Worm (Caenorhabditis elegans) whole organism, L4 larva: ENCODE measurements around the gene sup-1.

ENCODE experiments used
- D1046.2 ChIP-seq: fragments of 200-800 bp; sonication (Bioruptor generic); IDR thresholded peaks from 2 replicates; pipeline ENCODE4 v1.3.6; 2022; ENCODE audit warnings: missing genetic modification characterization, missing compliant biosample characterization
- T26A8.4 ChIP-seq: fragments of 200-800 bp; sonication (Bioruptor generic); IDR thresholded peaks from 2 replicates; pipeline ENCODE4 v1.3.6; 2022; ENCODE audit warnings: missing genetic modification characterization, missing compliant biosample characterization
- ZK337.2 ChIP-seq: fragments of 200-800 bp; sonication (Bioruptor generic); IDR thresholded peaks from 2 replicates; pipeline ENCODE4 v1.3.6; 2022; ENCODE audit warnings: missing genetic modification reagents, missing genetic modification characterization, missing compliant biosample characterization
- aha-1 ChIP-seq: fragments of 150-350 bp; peaks from one replicate; lab custom pipeline; 2014; ENCODE audit warnings: missing biosample characterization, missing genetic modification characterization
- attf-4 ChIP-seq: sonication (generic microtip); optimal IDR thresholded peaks from 3 replicates; lab custom pipeline; 2017; ENCODE audit warnings: missing biosample characterization, missing genetic modification characterization
- ceh-20 ChIP-seq: fragments of 200-800 bp; sonication (Bioruptor generic); IDR thresholded peaks from 2 replicates; pipeline ENCODE4 v1.3.6; 2022; ENCODE audit warnings: missing genetic modification reagents, missing genetic modification characterization, missing compliant biosample characterization
- ceh-44 ChIP-seq: fragments of 200-800 bp; sonication (Bioruptor generic); IDR thresholded peaks from 2 replicates; pipeline ENCODE4 v1.3.6; 2022; ENCODE audit warnings: missing genetic modification reagents, missing genetic modification characterization, missing compliant biosample characterization
- daf-16 ChIP-seq, 3 experiments: sonication (generic microtip); optimal IDR thresholded peaks; 2 replicates each; lab custom pipeline; 2016 to 2017; ENCODE audit warnings: missing genetic modification characterization in 3 of 3, missing genetic modification reagents in 3 of 3, mild to moderate bottlenecking in 2 of 3, missing compliant biosample characterization in 2 of 3, missing biosample characterization in 1 of 3, moderate library complexity in 1 of 3
- daf-19 ChIP-seq: fragments of 200-800 bp; sonication (Bioruptor generic); conservative IDR thresholded peaks from 2 replicates; pipeline ENCODE4 v1.3.6; 2022; ENCODE audit warnings: missing genetic modification characterization, missing compliant biosample characterization
- daf-8 ChIP-seq: fragments of 200-800 bp; sonication (Bioruptor generic); IDR thresholded peaks from 2 replicates; pipeline ENCODE4 v1.3.6; 2022; ENCODE audit warnings: missing genetic modification characterization, missing compliant biosample characterization
- dpl-1 ChIP-seq: fragments of 150-350 bp; optimal IDR thresholded peaks from 2 replicates; lab custom pipeline; 2014; ENCODE audit warnings: missing biosample characterization, missing genetic modification reagents, missing genetic modification characterization
- dve-1 ChIP-seq: sonication (generic microtip); optimal IDR thresholded peaks from 2 replicates; lab custom pipeline; 2017; ENCODE audit warnings: antibody characterized with exemption, mild to moderate bottlenecking, missing genetic modification characterization, missing compliant biosample characterization; ENCODE audit not compliant: insufficient read depth
- fkh-10 ChIP-seq: fragments of 150-350 bp; optimal IDR thresholded peaks from 2 replicates; lab custom pipeline; 2014; ENCODE audit warnings: missing biosample characterization, missing genetic modification reagents, missing genetic modification characterization
- hlh-30 ChIP-seq: sonication (generic microtip); optimal IDR thresholded peaks from 2 replicates; lab custom pipeline; 2017; ENCODE audit warnings: antibody characterized with exemption, mild to moderate bottlenecking, missing genetic modification characterization, missing compliant biosample characterization; ENCODE audit not compliant: insufficient read depth
- hmg-1.1 ChIP-seq: fragments of 200-800 bp; sonication (Bioruptor generic); IDR thresholded peaks from 2 replicates; pipeline ENCODE4 v1.3.6; 2022; ENCODE audit warnings: missing genetic modification reagents, missing genetic modification characterization, missing compliant biosample characterization
- jun-1 ChIP-seq: fragments of 150-350 bp; optimal IDR thresholded peaks from 2 replicates; lab custom pipeline; 2014; ENCODE audit warnings: missing biosample characterization, missing genetic modification reagents, missing genetic modification characterization
- lim-7 ChIP-seq: fragments of 200-800 bp; sonication (Bioruptor generic); IDR thresholded peaks from 2 replicates; pipeline ENCODE4 v1.3.6; 2022; ENCODE audit warnings: missing genetic modification characterization, missing compliant biosample characterization
- lin-1 ChIP-seq: fragments of 200-800 bp; sonication (Bioruptor generic); IDR thresholded peaks from 2 replicates; pipeline ENCODE4 v1.3.6; 2022; ENCODE audit warnings: missing genetic modification reagents, missing genetic modification characterization, missing compliant biosample characterization
- lin-29 ChIP-seq: fragments of 200-800 bp; sonication (Bioruptor generic); IDR thresholded peaks from 2 replicates; pipeline ENCODE4 v1.3.6; 2022; ENCODE audit warnings: missing genetic modification reagents, missing genetic modification characterization, missing compliant biosample characterization
- lin-38 ChIP-seq: fragments of 200-800 bp; sonication (Bioruptor generic); IDR thresholded peaks from 2 replicates; pipeline ENCODE4 v1.3.6; 2022; ENCODE audit warnings: missing genetic modification reagents, missing genetic modification characterization, missing compliant biosample characterization
- lir-3 ChIP-seq: sonication (generic microtip); optimal IDR thresholded peaks from 2 replicates; lab custom pipeline; 2016; ENCODE audit warnings: mild to moderate bottlenecking, missing genetic modification characterization, missing compliant biosample characterization
- lsy-2 ChIP-seq, 2 experiments: fragments of 150-350 bp in 1 of 2; sonication (generic microtip) in 1 of 2; optimal IDR thresholded peaks; 2 replicates each; lab custom pipeline; 2014 to 2017; ENCODE audit warnings: missing biosample characterization in 2 of 2, missing genetic modification characterization in 2 of 2
- mdl-1 ChIP-seq, 2 experiments: fragments of 150-350 bp in 1 of 2; sonication (generic microtip) in 1 of 2; optimal IDR thresholded peaks; 2 replicates each; lab custom pipeline; 2014 to 2017; ENCODE audit warnings: missing biosample characterization in 2 of 2, missing genetic modification characterization in 2 of 2
- mes-2 ChIP-seq: sonication (generic microtip); optimal IDR thresholded peaks from 2 replicates; lab custom pipeline; 2016; ENCODE audit warnings: missing genotype, mild to moderate bottlenecking, missing genetic modification characterization, missing compliant biosample characterization; ENCODE audit not compliant: poor library complexity, severe bottlenecking
- nhr-28 ChIP-seq: fragments of 150-350 bp; optimal IDR thresholded peaks from 2 replicates; lab custom pipeline; 2014; ENCODE audit warnings: missing biosample characterization, missing genetic modification characterization
- nhr-77 ChIP-seq: fragments of 150-350 bp; optimal IDR thresholded peaks from 2 replicates; lab custom pipeline; 2014; ENCODE audit warnings: missing biosample characterization, missing genetic modification characterization
- pha-4 ChIP-seq, 2 experiments: fragments of 150-350 bp in 1 of 2; fragments of 200-800 bp in 1 of 2; sonication (Bioruptor generic) in 1 of 2; IDR thresholded peaks in 1 of 2; optimal IDR thresholded peaks in 1 of 2; 2 replicates each; pipeline versions ENCODE4 v1.3.6 to Lab custom; 2014 to 2022; ENCODE audit warnings: missing genetic modification characterization in 2 of 2, missing genetic modification reagents in 2 of 2, missing biosample characterization in 1 of 2, missing compliant biosample characterization in 1 of 2
- pqm-1 ChIP-seq: sonication (generic microtip); optimal IDR thresholded peaks from 2 replicates; lab custom pipeline; 2017; ENCODE audit warnings: missing biosample characterization, missing genetic modification characterization
- rbr-2 ChIP-seq: sonication (generic microtip); optimal IDR thresholded peaks from 2 replicates; lab custom pipeline; 2016; ENCODE audit warnings: missing genotype, missing genetic modification characterization, missing compliant biosample characterization
- sdz-12 ChIP-seq: fragments of 200-800 bp; sonication (Bioruptor generic); optimal IDR thresholded peaks from 2 replicates; lab custom pipeline; 2018; ENCODE audit warnings: mild to moderate bottlenecking, missing genetic modification characterization, missing compliant biosample characterization
- skn-1 ChIP-seq: fragments of 150-350 bp; optimal IDR thresholded peaks from 2 replicates; lab custom pipeline; 2014; ENCODE audit warnings: missing biosample characterization, missing genetic modification characterization
- spr-3 ChIP-seq: fragments of 200-800 bp; sonication (Bioruptor generic); optimal IDR thresholded peaks from 2 replicates; lab custom pipeline; 2018; ENCODE audit warnings: mild to moderate bottlenecking, missing genetic modification characterization, missing compliant biosample characterization
- unc-130 ChIP-seq: sonication (generic microtip); optimal IDR thresholded peaks from 2 replicates; lab custom pipeline; 2016; ENCODE audit warnings: missing genetic modification reagents, missing genetic modification characterization, missing compliant biosample characterization
- unc-62 ChIP-seq, 3 experiments: fragments of 150-350 bp in 1 of 3; sonication (generic microtip); optimal IDR thresholded peaks in 2 of 3; peaks in 1 of 3; 1 replicate in 1 of 3; 2 replicates in 2 of 3; lab custom pipeline; 2014 to 2017; ENCODE audit warnings: missing biosample characterization in 3 of 3, missing genetic modification characterization in 3 of 3, missing genetic modification reagents in 3 of 3, missing genotype in 1 of 3
- zag-1 ChIP-seq: fragments of 150-350 bp; optimal IDR thresholded peaks from 2 replicates; lab custom pipeline; 2014; ENCODE audit warnings: missing biosample characterization, missing genetic modification characterization
- zip-2 ChIP-seq: fragments of 150-350 bp; optimal IDR thresholded peaks from 2 replicates; lab custom pipeline; 2014; ENCODE audit warnings: missing biosample characterization, missing genetic modification characterization
- ztf-11 ChIP-seq: fragments of 150-350 bp; optimal IDR thresholded peaks from 2 replicates; lab custom pipeline; 2014; ENCODE audit warnings: missing biosample characterization, missing genetic modification characterization

The sup-1 gene

ce11 chrIII:11737527-11737926 is at the start of gene sup-1:
TSS of gene sup-1 (minus strand) at chrIII:11737627.
- TF ChIP-seq ceh-44 (no peak), aha-1 (tag; lab: Kevin White, UChicago) (peak; percentile 29)
- TF ChIP-seq, all 104 proteins: peak for 1

ce11 chrIII:11785961-11786360 is 48.5 kb upstream of the sup-1 start, which contains the start of gene tbx-38:
TSS of gene tbx-38 (minus strand) at chrIII:11786061.
- TF ChIP-seq pha-4 (GFP tag; IDR thresholded peaks at IDR 0.05; lab: Robert Waterston, UW), result no peak
- TF ChIP-seq pha-4 (tag; optimal IDR thresholded peaks at IDR 0.05; lab: Kevin White, UChicago), result no peak
- no peak for TF ChIP-seq pqm-1 (tag; lab: Kevin White, UChicago)
- TF ChIP-seq hmg-1.1 (GFP tag; lab: Robert Waterston, UW), result no peak
- 0 out of 2 replicates have a peak, but pooled peaks have one; percentile 39 for TF ChIP-seq lim-7

ce11 chrIII:11781800-11782199 is 44.4 kb upstream of the sup-1 start, which contains the start of gene srd-74:
TSS of gene srd-74 (plus strand) at chrIII:11782100.
- TF ChIP-seq lin-1 (GFP tag; lab: Robert Waterston, UW), result no peak
- TF ChIP-seq aha-1 (tag; lab: Kevin White, UChicago), result peak; percentile 58

- TF ChIP-seq unc-62 (GFP tag; optimal IDR thresholded peaks at IDR 0.05 in 1 of 2; lab: Kevin White, UChicago), result peak in 1 of 2 experiments; percentile 77
- no peak for TF ChIP-seq unc-62 (tag; optimal IDR thresholded peaks at IDR 0.05; lab: Kevin White, UChicago)
- TF ChIP-seq rbr-2 (tag; lab: Kevin White, UChicago), result no peak
- peak; percentile 26 for TF ChIP-seq mes-2 (tag; lab: Kevin White, UChicago)
These were observed 42.8 kb upstream of the sup-1 start, which contains the start of gene C24H11.5 for ce11 chrIII:11780183-11780664. TSS of gene C24H11.5 (plus strand) at chrIII:11780233.

- TF ChIP-seq daf-8 (no peak), aha-1 (tag; lab: Kevin White, UChicago) (peak; percentile 52)
These were observed 39.9 kb upstream of the sup-1 start, which contains the start of gene mdt-21 for ce11 chrIII:11777321-11777720. TSS of gene mdt-21 (plus strand) at chrIII:11777621.

ce11 chrIII:11774508-11775000 is 37.1 kb upstream of the sup-1 start, which contains the start of gene immp-1:
TSS of gene immp-1 (plus strand) at chrIII:11774950.
- peak; percentile 53 for TF ChIP-seq lin-38
- no peak for TF ChIP-seq jun-1 (tag; lab: Kevin White, UChicago)
- no peak for TF ChIP-seq zip-2 (tag; lab: Kevin White, UChicago)
- no peak for TF ChIP-seq attf-4 (tag; lab: Kevin White, UChicago)
- peak in 1 of 2 experiments; percentile 49 for TF ChIP-seq mdl-1 (tag; optimal IDR thresholded peaks at IDR 0.05; lab: Kevin White, UChicago)
- no peak for TF ChIP-seq skn-1 (tag; lab: Kevin White, UChicago)
- TF ChIP-seq hlh-30 (tag; lab: Kevin White, UChicago), result peak; percentile 97
- no peak for TF ChIP-seq lim-7
- no peak for TF ChIP-seq daf-16 (GFP tag; optimal IDR thresholded peaks at IDR 0.05; lab: Kevin White, UChicago)
- TF ChIP-seq daf-16 (tag; optimal IDR thresholded peaks at IDR 0.05; lab: Kevin White, UChicago), result peak; percentile 51
- no peak for TF ChIP-seq lin-29 (GFP tag; lab: Robert Waterston, UW)
- peak; percentile 29 for TF ChIP-seq dve-1
- TF ChIP-seq pha-4 (GFP tag; IDR thresholded peaks at IDR 0.05; lab: Robert Waterston, UW), result no peak
- no peak for TF ChIP-seq pha-4 (tag; optimal IDR thresholded peaks at IDR 0.05; lab: Kevin White, UChicago)
- no peak for TF ChIP-seq ZK337.2 (GFP tag; lab: Robert Waterston, UW)
- TF ChIP-seq lsy-2 (tag; optimal IDR thresholded peaks at IDR 0.05; lab: Kevin White, UChicago), result peak in 1 of 2 experiments; percentile 64
- no peak for TF ChIP-seq spr-3 (GFP tag; lab: Kevin White, UChicago)
- no peak for TF ChIP-seq unc-130 (GFP tag; lab: Kevin White, UChicago)
- TF ChIP-seq fkh-10 (GFP tag; lab: Kevin White, UChicago), result no peak
- peak; percentile 52 for TF ChIP-seq dpl-1 (GFP tag; lab: Kevin White, UChicago)
- TF ChIP-seq sdz-12 (GFP tag; lab: Kevin White, UChicago), result no peak
- TF ChIP-seq T26A8.4 (GFP tag; lab: Robert Waterston, UW), result peak; percentile 28; the same call in 1 of the 2 replicates
- no peak for TF ChIP-seq lir-3 (tag; lab: Kevin White, UChicago)
- no peak for TF ChIP-seq zag-1 (tag; lab: Kevin White, UChicago)
- TF ChIP-seq daf-19 (GFP tag; lab: Robert Waterston, UW), result no peak
- TF ChIP-seq mes-2 (tag; lab: Kevin White, UChicago), result peak; percentile 72
- no peak for TF ChIP-seq ceh-20 (GFP tag; lab: Robert Waterston, UW)
- no peak for TF ChIP-seq D1046.2 (GFP tag; lab: Robert Waterston, UW)
- no peak for TF ChIP-seq nhr-77 (tag; lab: Kevin White, UChicago)
- no peak for TF ChIP-seq ztf-11 (tag; lab: Kevin White, UChicago)
- no peak for TF ChIP-seq nhr-28 (tag; lab: Kevin White, UChicago)
- peak; percentile 53; the same call in 1 of the 2 replicates for TF ChIP-seq hmg-1.1 (GFP tag; lab: Robert Waterston, UW)
